Worm (Caenorhabditis elegans) whole organism, dauer: Measurements from ENCODE around the gene CD4.1.

ENCODE experiments used
- unc-62 ChIP-seq: sonication (generic microtip); optimal IDR thresholded peaks from 2 replicates; lab custom pipeline; 2017; ENCODE audit warnings: missing biosample characterization, missing genetic modification reagents, missing genetic modification characterization

CD4.1 gene

ce11 chrV:5653990-5654499 lies 47.7 kb downstream of the CD4.1 start, which contains the start of gene hex-2:
TSS of gene hex-2 (plus strand) at chrV:5654449.
- TF ChIP-seq unc-62 (GFP tag; lab: Kevin White, UChicago) = no peak
